Worm (Caenorhabditis elegans) whole organism, mixed stage, embryonic: ENCODE data around the gene bcmo-1.

Experiments
- M03D4.4 ChIP-seq: sonication (generic microtip); optimal IDR thresholded peaks from 2 replicates; lab custom pipeline; 2017; ENCODE audit warnings: mild to moderate bottlenecking, missing genetic modification characterization, missing compliant biosample characterization
- bed-3 ChIP-seq: fragments of 200-800 bp; sonication (Bioruptor generic); optimal IDR thresholded peaks from 3 replicates; lab custom pipeline; 2018; ENCODE audit warnings: mild to moderate bottlenecking, missing genetic modification characterization, moderate library complexity, missing compliant biosample characterization
- blmp-1 ChIP-seq: fragments of 150-350 bp; optimal IDR thresholded peaks from 2 replicates; lab custom pipeline; 2014; ENCODE audit warnings: missing biosample characterization, missing genetic modification characterization
- ceh-39 ChIP-seq: fragments of 150-350 bp; optimal IDR thresholded peaks from 2 replicates; lab custom pipeline; 2014; ENCODE audit warnings: missing biosample characterization, missing genetic modification characterization
- ceh-43 ChIP-seq: fragments of 200-800 bp; sonication (Bioruptor generic); optimal IDR thresholded peaks from 2 replicates; lab custom pipeline; 2018; ENCODE audit warnings: mild to moderate bottlenecking, missing genetic modification characterization, moderate library complexity, missing compliant biosample characterization
- ceh-83 ChIP-seq: fragments of 200-800 bp; sonication (Bioruptor generic); optimal IDR thresholded peaks from 2 replicates; lab custom pipeline; 2018; ENCODE audit warnings: mild to moderate bottlenecking, missing genetic modification characterization, missing compliant biosample characterization
- ces-1 ChIP-seq: fragments of 150-350 bp; optimal IDR thresholded peaks from 2 replicates; lab custom pipeline; 2014; ENCODE audit warnings: missing biosample characterization, missing genetic modification reagents, missing genetic modification characterization
- cnd-1 ChIP-seq: fragments of 200-800 bp; sonication (Bioruptor generic); optimal IDR thresholded peaks from 2 replicates; lab custom pipeline; 2018; ENCODE audit warnings: mild to moderate bottlenecking, missing genetic modification characterization, missing compliant biosample characterization
- drap-1 ChIP-seq: fragments of 200-800 bp; sonication (Bioruptor generic); optimal IDR thresholded peaks from 3 replicates; lab custom pipeline; 2018; ENCODE audit warnings: mild to moderate bottlenecking, missing genetic modification characterization, missing compliant biosample characterization
- elt-1 ChIP-seq: sonication (generic microtip); optimal IDR thresholded peaks from 2 replicates; lab custom pipeline; 2017; ENCODE audit warnings: missing genetic modification characterization, mild to moderate bottlenecking, missing compliant biosample characterization, antibody characterized with exemption, moderate library complexity, borderline replicate concordance; ENCODE audit not compliant: insufficient read depth
- elt-3 ChIP-seq: fragments of 150-350 bp; optimal IDR thresholded peaks from 2 replicates; lab custom pipeline; 2014; ENCODE audit warnings: missing biosample characterization, missing genetic modification characterization
- flh-1 ChIP-seq: fragments of 200-800 bp; sonication (Bioruptor generic); optimal IDR thresholded peaks from 2 replicates; lab custom pipeline; 2018; ENCODE audit warnings: mild to moderate bottlenecking, missing genetic modification characterization, moderate library complexity, missing compliant biosample characterization
- ham-2 ChIP-seq: fragments of 200-800 bp; sonication (Bioruptor generic); optimal IDR thresholded peaks from 2 replicates; lab custom pipeline; 2018; ENCODE audit warnings: mild to moderate bottlenecking, missing genetic modification characterization, missing compliant biosample characterization
- hlh-1 ChIP-seq: fragments of 150-350 bp; optimal IDR thresholded peaks from 2 replicates; lab custom pipeline; 2014; ENCODE audit warnings: missing biosample characterization, missing genetic modification reagents, missing genetic modification characterization
- lin-13 ChIP-seq: fragments of 150-350 bp; optimal IDR thresholded peaks from 2 replicates; lab custom pipeline; 2014; ENCODE audit warnings: missing biosample characterization, missing genetic modification characterization
- lin-32 ChIP-seq: fragments of 200-800 bp; sonication (Bioruptor generic); optimal IDR thresholded peaks from 2 replicates; lab custom pipeline; 2018; ENCODE audit warnings: mild to moderate bottlenecking, missing genetic modification characterization, missing compliant biosample characterization
- mab-5 ChIP-seq: fragments of 150-350 bp; optimal IDR thresholded peaks from 2 replicates; lab custom pipeline; 2014; ENCODE audit warnings: missing biosample characterization, missing genetic modification characterization
- mep-1 ChIP-seq: fragments of 150-350 bp; optimal IDR thresholded peaks from 2 replicates; lab custom pipeline; 2017; ENCODE audit warnings: missing biosample characterization, missing genetic modification reagents, missing genetic modification characterization, inconsistent platforms
- mls-2 ChIP-seq: sonication (generic microtip); optimal IDR thresholded peaks from 2 replicates; lab custom pipeline; 2016; ENCODE audit warnings: mild to moderate bottlenecking, missing genetic modification characterization, moderate library complexity, missing compliant biosample characterization
- nhr-12 ChIP-seq: fragments of 150-350 bp; optimal IDR thresholded peaks from 2 replicates; lab custom pipeline; 2014; ENCODE audit warnings: missing biosample characterization, missing genetic modification characterization
- nhr-2 ChIP-seq: fragments of 150-350 bp; optimal IDR thresholded peaks from 2 replicates; lab custom pipeline; 2014; ENCODE audit warnings: missing biosample characterization, missing genetic modification characterization
- nhr-237 ChIP-seq: fragments of 150-350 bp; optimal IDR thresholded peaks from 2 replicates; lab custom pipeline; 2014; ENCODE audit warnings: missing biosample characterization, missing genetic modification characterization
- nhr-76 ChIP-seq: sonication (generic microtip); optimal IDR thresholded peaks from 2 replicates; lab custom pipeline; 2017; ENCODE audit warnings: missing biosample characterization, missing genetic modification characterization
- pha-4 ChIP-seq: fragments of 150-350 bp; optimal IDR thresholded peaks from 2 replicates; lab custom pipeline; 2018; ENCODE audit warnings: missing biosample characterization, missing genetic modification reagents, missing genetic modification characterization
- sem-2 ChIP-seq: fragments of 200-800 bp; sonication (Bioruptor generic); optimal IDR thresholded peaks from 2 replicates; lab custom pipeline; 2018; ENCODE audit warnings: mild to moderate bottlenecking, missing genetic modification characterization, missing compliant biosample characterization
- snpc-4 ChIP-seq: fragments of 150-350 bp; optimal IDR thresholded peaks from 2 replicates; lab custom pipeline; 2014; ENCODE audit warnings: missing biosample characterization, missing genetic modification characterization
- sptf-1 ChIP-seq: sonication (generic microtip); optimal IDR thresholded peaks from 2 replicates; lab custom pipeline; 2017; ENCODE audit warnings: mild to moderate bottlenecking, missing genetic modification characterization, moderate library complexity, missing compliant biosample characterization
- tbx-8 ChIP-seq: fragments of 200-800 bp; sonication (Bioruptor generic); optimal IDR thresholded peaks from 2 replicates; lab custom pipeline; 2018; ENCODE audit warnings: mild to moderate bottlenecking, missing genetic modification characterization, moderate library complexity, missing compliant biosample characterization
- unc-120 ChIP-seq: sonication (generic microtip); optimal IDR thresholded peaks from 2 replicates; lab custom pipeline; 2017; ENCODE audit warnings: missing genetic modification characterization, missing compliant biosample characterization; ENCODE audit not compliant: poor library complexity, severe bottlenecking
- unc-62 ChIP-seq: fragments of 150-350 bp; optimal IDR thresholded peaks from 2 replicates; lab custom pipeline; 2014; ENCODE audit warnings: missing biosample characterization, missing genetic modification reagents, missing genetic modification characterization

Gene bcmo-1

ce11 chrII:12795188-12795587 is 35.3 kb upstream of the bcmo-1 start:
- TF ChIP-seq snpc-4 (tag; lab: Kevin White, UChicago) = no peak

- TF ChIP-seq lin-32 (GFP tag; lab: Kevin White, UChicago) (no peak), flh-1 (GFP tag; lab: Kevin White, UChicago) (no peak), unc-120 (tag; lab: Kevin White, UChicago) (no peak), nhr-2 (tag; lab: Kevin White, UChicago) (no peak), sptf-1 (no peak), blmp-1 (tag; lab: Kevin White, UChicago) (no peak), ces-1 (GFP tag; lab: Kevin White, UChicago) (no peak), sem-2 (GFP tag; lab: Kevin White, UChicago) (no peak), nhr-12 (tag; lab: Kevin White, UChicago) (no peak), elt-3 (tag; lab: Kevin White, UChicago) (no peak), mep-1 (tag; lab: Kevin White, UChicago) (no peak), elt-1 (tag; lab: Kevin White, UChicago) (no peak), pha-4 (tag; lab: Kevin White, UChicago) (no peak), mls-2 (tag; lab: Kevin White, UChicago) (no peak), ceh-43 (GFP tag; lab: Kevin White, UChicago) (no peak)
Measured at ce11 chrII:12796040-12796502, 34.4 kb upstream of the bcmo-1 start, which contains the start of gene cpt-1. Gene cpt-1, minus strand, starts transcription at chrII:12796452.

- TF ChIP-seq nhr-237 = no peak
- peak; percentile 35 for TF ChIP-seq ces-1 (GFP tag; lab: Kevin White, UChicago)
- no peak for TF ChIP-seq bed-3 (GFP tag; lab: Kevin White, UChicago)
- no peak for TF ChIP-seq nhr-76 (tag; lab: Kevin White, UChicago)
- no peak for TF ChIP-seq lin-13 (tag; lab: Kevin White, UChicago)
- no peak for TF ChIP-seq unc-120 (tag; lab: Kevin White, UChicago)
- no peak for TF ChIP-seq flh-1 (GFP tag; lab: Kevin White, UChicago)
Measured at ce11 chrII:12797211-12797794, 33.2 kb upstream of the bcmo-1 start.

- TF ChIP-seq sptf-1 = peak; percentile 31
- no peak for TF ChIP-seq lin-13 (tag; lab: Kevin White, UChicago)
- TF ChIP-seq nhr-12 (tag; lab: Kevin White, UChicago) = no peak
- TF ChIP-seq hlh-1 (tag; lab: Kevin White, UChicago) = peak; percentile 68
- TF ChIP-seq unc-120 (tag; lab: Kevin White, UChicago) = peak; percentile 75
- no peak for TF ChIP-seq cnd-1 (tag; lab: Kevin White, UChicago)
- TF ChIP-seq bed-3 (GFP tag; lab: Kevin White, UChicago) = no peak
- TF ChIP-seq nhr-237 = no peak
- TF ChIP-seq tbx-8 (GFP tag; lab: Kevin White, UChicago) = no peak
- TF ChIP-seq pha-4 (tag; lab: Kevin White, UChicago) = no peak
- no peak for TF ChIP-seq M03D4.4 (tag; lab: Kevin White, UChicago)
- peak; percentile 16 for TF ChIP-seq ceh-39 (tag; lab: Kevin White, UChicago)
- no peak for TF ChIP-seq mab-5 (tag; lab: Kevin White, UChicago)
- TF ChIP-seq elt-3 (tag; lab: Kevin White, UChicago) = peak; percentile 59
- TF ChIP-seq nhr-2 (tag; lab: Kevin White, UChicago) = no peak
- TF ChIP-seq ham-2 (GFP tag; lab: Kevin White, UChicago) = peak; percentile 75
- no peak for TF ChIP-seq snpc-4 (tag; lab: Kevin White, UChicago)
- TF ChIP-seq mep-1 (tag; lab: Kevin White, UChicago) = no peak
- TF ChIP-seq elt-1 (tag; lab: Kevin White, UChicago) = peak; percentile 72
- TF ChIP-seq lin-32 (GFP tag; lab: Kevin White, UChicago) = no peak
- no peak for TF ChIP-seq flh-1 (GFP tag; lab: Kevin White, UChicago)
- no peak for TF ChIP-seq ceh-83
- TF ChIP-seq unc-62 = peak; percentile 31
- TF ChIP-seq blmp-1 (tag; lab: Kevin White, UChicago) = no peak
- TF ChIP-seq drap-1 (GFP tag; lab: Kevin White, UChicago) = peak; percentile 5
Measured at ce11 chrII:12798814-12799213, 31.7 kb upstream of the bcmo-1 start.
